Fruit fly (Drosophila melanogaster) whole organism, embryonic: ENCODE data around the gene Cyp6a18.

Experiments
- CG2116 ChIP-seq: fragments of 200-800 bp; sonication (Bioruptor generic); optimal IDR thresholded peaks from 3 replicates; lab custom pipeline; 2018; ENCODE audit warnings: missing biosample characterization, mild to moderate bottlenecking, missing genetic modification characterization
- CG2129 ChIP-seq: fragments of 200-800 bp; sonication (Bioruptor generic); IDR thresholded peaks from 2 replicates; pipeline ENCODE4 v1.3.6; 2022; ENCODE audit warnings: missing biosample characterization, missing genetic modification characterization; ENCODE audit not compliant: partially characterized antibody
- CG7839 ChIP-seq: fragments of 200-800 bp; sonication (Bioruptor generic); optimal IDR thresholded peaks from 3 replicates; lab custom pipeline; 2018; ENCODE audit warnings: missing biosample characterization, mild to moderate bottlenecking, missing genetic modification characterization, moderate library complexity
- D19A ChIP-seq: fragments of 200-800 bp; optimal IDR thresholded peaks from 3 replicates; lab custom pipeline; 2019; ENCODE audit warnings: missing biosample characterization, mild to moderate bottlenecking, missing genetic modification characterization, moderate library complexity
- Rx ChIP-seq: fragments of 200-800 bp; sonication (Bioruptor generic); IDR thresholded peaks from 2 replicates; pipeline ENCODE4 v1.3.6; 2022; ENCODE audit warnings: missing biosample characterization, missing genetic modification characterization
- Spps ChIP-seq: fragments of 200-800 bp; sonication (Bioruptor generic); optimal IDR thresholded peaks from 2 replicates; lab custom pipeline; 2018; ENCODE audit warnings: missing biosample characterization, mild to moderate bottlenecking, missing genetic modification characterization
- corto ChIP-seq: fragments of 200-800 bp; sonication (Bioruptor generic); optimal IDR thresholded peaks from 2 replicates; lab custom pipeline; 2016; ENCODE audit warnings: missing biosample characterization, mild to moderate bottlenecking, missing genetic modification characterization, moderate library complexity
- lab ChIP-seq: fragments of 200-800 bp; sonication (Bioruptor generic); optimal IDR thresholded peaks from 3 replicates; lab custom pipeline; 2017; ENCODE audit warnings: missing biosample characterization, missing genetic modification characterization, mild to moderate bottlenecking, moderate library complexity, missing genetic modification reagents
- nerfin-1 ChIP-seq: fragments of 200-800 bp; sonication (Bioruptor generic); optimal IDR thresholded peaks from 3 replicates; lab custom pipeline; 2019; ENCODE audit warnings: missing biosample characterization, mild to moderate bottlenecking, missing genetic modification characterization, moderate library complexity
- zfh2 ChIP-seq: fragments of 200-800 bp; sonication (Bioruptor generic); optimal IDR thresholded peaks from 2 replicates; lab custom pipeline; 2016; ENCODE audit warnings: missing biosample characterization, missing genetic modification characterization

dm6 chr3R:27497616-27498015, 19.1 kb downstream of the Cyp6a18 start:
- TF ChIP-seq zfh2 (GFP tag; lab: Kevin White, UChicago) (no peak), nerfin-1 (tag; lab: Kevin White, UChicago) (no peak), CG7839 (tag; lab: Kevin White, UChicago) (no peak), CG2116 (GFP tag; lab: Kevin White, UChicago) (no peak), lab (GFP tag; lab: Kevin White, UChicago) (no peak), corto (no peak), Spps (no peak), Rx (GFP tag; lab: Robert Waterston, UW) (no peak), CG2129 (GFP tag; lab: Robert Waterston, UW) (no peak), D19A (tag; lab: Kevin White, UChicago) (no peak)
